Fruit fly (Drosophila melanogaster) whole organism, embryonic: ENCODE measurements around the gene CG10560.
A peak's percentile ranks its signal among the peaks of the same experiment; 100 is the strongest.

Experiments used
- CG10431 ChIP-seq: fragments of 200-800 bp; sonication (Bioruptor generic); optimal IDR thresholded peaks from 3 replicates; lab custom pipeline; 2018; ENCODE audit warnings: missing biosample characterization, mild to moderate bottlenecking, missing genetic modification characterization
- CG10565 ChIP-seq: fragments of 200-800 bp; sonication (Bioruptor generic); optimal IDR thresholded peaks from 3 replicates; lab custom pipeline; 2016; ENCODE audit warnings: missing biosample characterization, mild to moderate bottlenecking, missing genetic modification characterization
- CG10654 ChIP-seq: fragments of 200-800 bp; sonication (Bioruptor generic); optimal IDR thresholded peaks from 2 replicates; lab custom pipeline; 2016; ENCODE audit warnings: missing biosample characterization, missing genetic modification characterization
- CG11504 ChIP-seq: fragments of 200-800 bp; sonication (Bioruptor generic); optimal IDR thresholded peaks from 3 replicates; lab custom pipeline; 2019; ENCODE audit warnings: missing biosample characterization, mild to moderate bottlenecking, missing genetic modification characterization, moderate library complexity
- CG12104 ChIP-seq: fragments of 200-800 bp; sonication (Bioruptor generic); optimal IDR thresholded peaks from 3 replicates; lab custom pipeline; 2016; ENCODE audit warnings: missing biosample characterization, missing genetic modification characterization
- CG1792 ChIP-seq: fragments of 200-800 bp; sonication (Bioruptor generic); optimal IDR thresholded peaks from 2 replicates; lab custom pipeline; 2016; ENCODE audit warnings: missing biosample characterization, missing genetic modification characterization
- CG30403 ChIP-seq: fragments of 200-800 bp; sonication (Bioruptor generic); optimal IDR thresholded peaks from 3 replicates; lab custom pipeline; 2016; ENCODE audit warnings: missing biosample characterization, missing genetic modification characterization
- CG3995 ChIP-seq: fragments of 200-800 bp; sonication (Bioruptor generic); optimal IDR thresholded peaks from 3 replicates; lab custom pipeline; 2016; ENCODE audit warnings: missing biosample characterization, missing genetic modification characterization
- CG6854 ChIP-seq: fragments of 200-800 bp; sonication (Bioruptor generic); optimal IDR thresholded peaks from 3 replicates; lab custom pipeline; 2017; ENCODE audit warnings: missing biosample characterization, mild to moderate bottlenecking, missing genetic modification characterization
- CG7372 ChIP-seq: fragments of 200-800 bp; sonication (Bioruptor generic); IDR thresholded peaks from 2 replicates; pipeline ENCODE4 v1.3.6; 2022; ENCODE audit warnings: missing biosample characterization, missing genetic modification characterization
- CG7745 ChIP-seq: fragments of 200-800 bp; sonication (Bioruptor generic); optimal IDR thresholded peaks from 2 replicates; lab custom pipeline; 2018; ENCODE audit warnings: missing biosample characterization, mild to moderate bottlenecking, missing genetic modification characterization, moderate library complexity
- Dll ChIP-seq: fragments of 200-800 bp; sonication (Bioruptor generic); IDR thresholded peaks from 4 replicates; pipeline ENCODE4 v1.3.6; 2022; ENCODE audit warnings: missing biosample characterization, missing genetic modification characterization; ENCODE audit not compliant: partially characterized antibody
- E2f2 ChIP-seq: fragments of 200-800 bp; sonication (Bioruptor generic); IDR thresholded peaks from 2 replicates; pipeline ENCODE4 v1.3.6; 2022; ENCODE audit warnings: missing biosample characterization, missing genetic modification characterization
- Hmr ChIP-seq: fragments of 200-800 bp; sonication (Bioruptor generic); optimal IDR thresholded peaks from 3 replicates; lab custom pipeline; 2017; ENCODE audit warnings: mild to moderate bottlenecking, missing biosample characterization, missing genetic modification reagents, missing genetic modification characterization
- Med ChIP-seq: fragments of 200-800 bp; sonication (Bioruptor generic); peaks from one replicate; lab custom pipeline; 2016; ENCODE audit warnings: missing biosample characterization, missing genetic modification characterization, mild to moderate bottlenecking, inconsistent platforms, moderate library complexity
- Nf-YB ChIP-seq: fragments of 200-800 bp; sonication (Bioruptor generic); optimal IDR thresholded peaks from 3 replicates; lab custom pipeline; 2019; ENCODE audit warnings: missing biosample characterization, mild to moderate bottlenecking, missing genetic modification characterization, moderate library complexity
- Scr ChIP-seq: fragments of 200-800 bp; sonication (Bioruptor generic); IDR thresholded peaks from 2 replicates; pipeline ENCODE4 v1.3.6; 2022; ENCODE audit warnings: missing biosample characterization, missing genetic modification characterization; ENCODE audit not compliant: partially characterized antibody
- Stat92E ChIP-seq, 3 experiments: fragments of >200 bp in 2 of 3; fragments of 200-800 bp in 1 of 3; sonication (Bioruptor generic) in 1 of 3; optimal IDR thresholded peaks; 2 replicates each; lab custom pipeline; 2017 to 2019; ENCODE audit warnings: missing biosample characterization in 3 of 3, missing genetic modification characterization in 3 of 3, mild to moderate bottlenecking in 1 of 3, moderate library complexity in 1 of 3
- al ChIP-seq: fragments of 200-800 bp; sonication (Bioruptor generic); IDR thresholded peaks from 2 replicates; pipeline ENCODE4 v1.3.6; 2022; ENCODE audit warnings: missing biosample characterization, missing genetic modification characterization
- ase ChIP-seq: fragments of 200-800 bp; sonication (Bioruptor generic); IDR thresholded peaks from 3 replicates; pipeline ENCODE4 v1.3.6; 2022; ENCODE audit warnings: missing biosample characterization, missing genetic modification characterization
- ash1 ChIP-seq: fragments of 200-800 bp; sonication (Bioruptor generic); optimal IDR thresholded peaks from 2 replicates; lab custom pipeline; 2018; ENCODE audit warnings: missing biosample characterization, mild to moderate bottlenecking, missing genetic modification characterization
- az2 ChIP-seq: fragments of 200-800 bp; sonication (Bioruptor generic); optimal IDR thresholded peaks from 3 replicates; lab custom pipeline; 2016; ENCODE audit warnings: missing biosample characterization, missing genetic modification characterization
- cas ChIP-seq: fragments of 200-800 bp; sonication (Bioruptor generic); IDR thresholded peaks from 2 replicates; pipeline ENCODE4 v1.3.6; 2022; ENCODE audit warnings: missing biosample characterization, missing genetic modification characterization
- eve ChIP-seq, 2 experiments: fragments of >200 bp; optimal IDR thresholded peaks; 2 replicates each; lab custom pipeline; 2017; ENCODE audit warnings: missing biosample characterization in 2 of 2, missing genetic modification characterization in 2 of 2
- insv ChIP-seq, 2 experiments: fragments of 200-800 bp; sonication (Bioruptor generic); optimal IDR thresholded peaks; 3 replicates each; lab custom pipeline; 2016 to 2018; ENCODE audit warnings: missing biosample characterization in 2 of 2, missing genetic modification characterization in 2 of 2
- lilli ChIP-seq: fragments of 200-800 bp; sonication (Bioruptor generic); optimal IDR thresholded peaks from 3 replicates; lab custom pipeline; 2016; ENCODE audit warnings: missing biosample characterization, missing genetic modification characterization
- otp ChIP-seq: fragments of 200-800 bp; sonication (Bioruptor generic); IDR thresholded peaks from 3 replicates; pipeline ENCODE4, ENCODE4 v1.3.6; 2022; ENCODE audit warnings: missing biosample characterization, missing genetic modification characterization
- sd ChIP-seq: fragments of 200-800 bp; sonication (Bioruptor generic); optimal IDR thresholded peaks from 3 replicates; lab custom pipeline; 2018; ENCODE audit warnings: missing biosample characterization, mild to moderate bottlenecking, missing genetic modification characterization, moderate library complexity

Gene CG10560

DNA sequence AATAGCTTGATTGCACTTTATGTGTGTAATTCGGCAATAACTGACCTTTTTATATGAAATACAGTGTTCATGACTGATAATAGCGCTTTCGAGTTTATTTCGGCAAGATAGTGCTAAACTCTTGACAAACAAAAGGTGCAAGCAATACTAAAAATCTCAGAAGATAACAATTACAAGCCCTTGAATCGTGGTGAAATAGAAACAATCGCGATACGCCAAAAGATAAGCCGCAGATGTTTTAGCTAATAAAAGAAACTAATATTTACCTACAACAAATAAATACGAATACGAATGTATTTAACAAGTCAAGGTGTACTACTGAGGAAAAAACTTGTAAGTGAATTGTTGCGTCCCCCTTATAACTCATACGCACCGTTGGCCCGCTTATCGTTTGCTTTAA is 44.6 kb downstream of the CG10560 start (continued):
- TF ChIP-seq CG3995 (GFP tag; lab: Kevin White, UChicago) (no peak), ash1 (GFP tag; lab: Kevin White, UChicago) (no peak), Med (GFP tag; lab: Kevin White, UChicago) (peak; percentile 67), insv (GFP tag; optimal IDR thresholded peaks at IDR 0.05; lab: Kevin White, UChicago) (no peak), CG11504 (tag; lab: Kevin White, UChicago) (no peak), CG1792 (no peak), CG7745 (tag; lab: Kevin White, UChicago) (no peak), CG10565 (GFP tag; lab: Kevin White, UChicago) (no peak), al (GFP tag; lab: Robert Waterston, UW) (no peak), sd (tag; lab: Kevin White, UChicago) (no peak), CG7372 (peak; percentile 59), lilli (no peak), CG10431 (GFP tag; lab: Kevin White, UChicago) (no peak), CG6854 (GFP tag; lab: Kevin White, UChicago) (no peak), CG12104 (GFP tag; lab: Kevin White, UChicago) (peak; percentile 35), otp (no peak), Nf-YB (no peak), Scr (GFP tag; lab: Robert Waterston, UW) (no peak), Stat92E (GFP tag; optimal IDR thresholded peaks at IDR 0.05; lab: Kevin White, UChicago) (no peak), Hmr (GFP tag; lab: Kevin White, UChicago) (peak; percentile 75), eve (GFP tag; optimal IDR thresholded peaks at IDR 0.05; lab: Kevin White, UChicago) (no peak), CG10654 (GFP tag; lab: Kevin White, UChicago) (no peak), ase (GFP tag; lab: Robert Waterston, UW) (no peak), Dll (GFP tag; lab: Robert Waterston, UW) (no peak)

- no peak for TF ChIP-seq az2
- TF ChIP-seq cas (GFP tag; lab: Robert Waterston, UW) = no peak
- TF ChIP-seq CG30403 = no peak
Measured at dm6 chr3R:25273537-25273936, 46.4 kb downstream of the CG10560 start, which contains the start of gene CG11878. Gene CG11878, plus strand, starts transcription at chr3R:25273837.

DNA sequence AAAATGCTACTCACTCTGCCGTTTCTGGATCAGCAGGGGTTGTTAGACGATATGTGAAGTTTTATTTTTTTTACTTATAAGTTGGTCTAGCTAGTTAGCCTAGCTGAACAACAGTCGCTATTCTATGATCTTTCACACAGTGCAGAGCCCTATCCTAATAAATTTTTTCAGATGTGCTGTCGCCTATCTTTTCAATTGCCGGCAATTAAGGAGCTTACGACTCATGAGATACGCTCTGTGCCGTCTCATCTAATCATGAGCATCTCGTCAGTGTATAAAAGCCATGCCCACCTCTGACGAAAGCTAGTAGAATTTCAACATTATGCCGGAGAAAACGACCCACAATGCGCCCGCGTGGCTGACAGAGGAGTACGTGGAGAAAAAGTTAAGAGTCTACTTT is 50.0 kb downstream of the CG10560 start, which contains the start of the genes CG11889 and CG11891:
Gene CG11889 (plus strand): TSS at position 301 of the 400 bp plus-strand sequence.
Gene CG11891 (plus strand): TSS at position 301 of the 400 bp plus-strand sequence.
- TF ChIP-seq Med (GFP tag; lab: Kevin White, UChicago) (peak; percentile 12), E2f2 (GFP tag; lab: Robert Waterston, UW) (no peak)
